Fruit fly (Drosophila melanogaster): ENCODE data around the gene CG32447.

dm6 chr3L:21651412-21651811 lies 54.8 kb downstream of the CG32447 start:
- no peak for TF ChIP-seq Lpt (GFP tag; optimal IDR thresholded peaks at IDR 0.05)
- TF ChIP-seq cyc (GFP tag; optimal IDR thresholded peaks at IDR 0.05), result no peak
